Worm (Caenorhabditis elegans) whole organism, L4 larva: ENCODE results near the gene swan-1.
A peak's percentile ranks its signal among the peaks of the same experiment; 100 is the strongest.

Experiments used
- F10B5.3 ChIP-seq: sonication (generic microtip); optimal IDR thresholded peaks from 2 replicates; lab custom pipeline; 2016; ENCODE audit warnings: mild to moderate bottlenecking, missing genetic modification characterization, missing compliant biosample characterization
- F37D6.2 ChIP-seq: sonication (generic microtip); optimal IDR thresholded peaks from 2 replicates; lab custom pipeline; 2016; ENCODE audit warnings: mild to moderate bottlenecking, missing genetic modification characterization, missing compliant biosample characterization
- F44E2.7 ChIP-seq: fragments of 200-800 bp; sonication (Bioruptor generic); IDR thresholded peaks from 2 replicates; pipeline ENCODE4 v2.1.2; 2022; ENCODE audit warnings: missing genetic modification characterization, missing compliant biosample characterization
- T20F7.1 ChIP-seq: fragments of 200-800 bp; sonication (Bioruptor generic); optimal IDR thresholded peaks from 2 replicates; lab custom pipeline; 2018; ENCODE audit warnings: mild to moderate bottlenecking, missing genetic modification characterization, missing compliant biosample characterization
- ZK337.2 ChIP-seq: fragments of 200-800 bp; sonication (Bioruptor generic); IDR thresholded peaks from 2 replicates; pipeline ENCODE4 v1.3.6; 2022; ENCODE audit warnings: missing genetic modification reagents, missing genetic modification characterization, missing compliant biosample characterization
- ZK546.5 ChIP-seq, 2 experiments: sonication (generic microtip); optimal IDR thresholded peaks; 2 replicates each; lab custom pipeline; 2017; ENCODE audit warnings: missing biosample characterization in 2 of 2, missing genetic modification characterization in 2 of 2
- aha-1 ChIP-seq: fragments of 150-350 bp; peaks from one replicate; lab custom pipeline; 2014; ENCODE audit warnings: missing biosample characterization, missing genetic modification characterization
- aly-2 ChIP-seq: sonication (generic microtip); optimal IDR thresholded peaks from 2 replicates; lab custom pipeline; 2018; ENCODE audit warnings: missing biosample characterization, missing genetic modification characterization
- arid-1 ChIP-seq: fragments of 200-800 bp; sonication (Bioruptor generic); conservative IDR thresholded peaks from 2 replicates; pipeline ENCODE4 v1.3.6; 2022; ENCODE audit warnings: missing genetic modification reagents, missing genetic modification characterization, missing compliant biosample characterization
- ceh-32 ChIP-seq: sonication (generic microtip); optimal IDR thresholded peaks from 2 replicates; lab custom pipeline; 2016; ENCODE audit warnings: mild to moderate bottlenecking, missing genetic modification characterization, missing compliant biosample characterization; ENCODE audit not compliant: poor library complexity
- ctbp-1 ChIP-seq: fragments of 200-800 bp; sonication (Bioruptor generic); IDR thresholded peaks from 2 replicates; pipeline ENCODE4 v1.3.6; 2022; ENCODE audit warnings: missing genetic modification reagents, missing genetic modification characterization, missing compliant biosample characterization
- daf-16 ChIP-seq, 3 experiments: sonication (generic microtip); optimal IDR thresholded peaks; 2 replicates each; lab custom pipeline; 2016 to 2017; ENCODE audit warnings: missing genetic modification characterization in 3 of 3, missing genetic modification reagents in 3 of 3, mild to moderate bottlenecking in 2 of 3, missing compliant biosample characterization in 2 of 3, missing biosample characterization in 1 of 3, moderate library complexity in 1 of 3
- gei-8 ChIP-seq: fragments of 200-800 bp; sonication (Bioruptor generic); optimal IDR thresholded peaks from 2 replicates; lab custom pipeline; 2018; ENCODE audit warnings: mild to moderate bottlenecking, missing genetic modification characterization, missing compliant biosample characterization
- hif-1 ChIP-seq, 2 experiments: sonication (generic microtip); optimal IDR thresholded peaks; 2 replicates each; lab custom pipeline; 2016 to 2017; ENCODE audit warnings: missing compliant biosample characterization in 2 of 2, missing genetic modification characterization in 2 of 2, missing genetic modification reagents in 2 of 2, missing genotype in 2 of 2, mild to moderate bottlenecking in 1 of 2
- hlh-30 ChIP-seq: sonication (generic microtip); optimal IDR thresholded peaks from 2 replicates; lab custom pipeline; 2017; ENCODE audit warnings: antibody characterized with exemption, mild to moderate bottlenecking, missing genetic modification characterization, missing compliant biosample characterization; ENCODE audit not compliant: insufficient read depth
- hmg-1.1 ChIP-seq: fragments of 200-800 bp; sonication (Bioruptor generic); IDR thresholded peaks from 2 replicates; pipeline ENCODE4 v1.3.6; 2022; ENCODE audit warnings: missing genetic modification reagents, missing genetic modification characterization, missing compliant biosample characterization
- jun-1 ChIP-seq: fragments of 150-350 bp; optimal IDR thresholded peaks from 2 replicates; lab custom pipeline; 2014; ENCODE audit warnings: missing biosample characterization, missing genetic modification reagents, missing genetic modification characterization
- lin-13 ChIP-seq: fragments of 150-350 bp; optimal IDR thresholded peaks from 2 replicates; lab custom pipeline; 2014; ENCODE audit warnings: missing biosample characterization, missing genetic modification reagents, missing genetic modification characterization
- lin-29 ChIP-seq: fragments of 200-800 bp; sonication (Bioruptor generic); IDR thresholded peaks from 2 replicates; pipeline ENCODE4 v1.3.6; 2022; ENCODE audit warnings: missing genetic modification reagents, missing genetic modification characterization, missing compliant biosample characterization
- lsy-2 ChIP-seq, 2 experiments: fragments of 150-350 bp in 1 of 2; sonication (generic microtip) in 1 of 2; optimal IDR thresholded peaks; 2 replicates each; lab custom pipeline; 2014 to 2017; ENCODE audit warnings: missing biosample characterization in 2 of 2, missing genetic modification characterization in 2 of 2
- mep-1 ChIP-seq: fragments of 150-350 bp; sonication (generic microtip); optimal IDR thresholded peaks from 3 replicates; lab custom pipeline; 2014; ENCODE audit warnings: missing biosample characterization, missing genetic modification characterization
- mes-2 ChIP-seq: sonication (generic microtip); optimal IDR thresholded peaks from 2 replicates; lab custom pipeline; 2016; ENCODE audit warnings: missing genotype, mild to moderate bottlenecking, missing genetic modification characterization, missing compliant biosample characterization; ENCODE audit not compliant: poor library complexity, severe bottlenecking
- nhr-11 ChIP-seq: fragments of 150-350 bp; optimal IDR thresholded peaks from 2 replicates; lab custom pipeline; 2014; ENCODE audit warnings: missing biosample characterization, missing genetic modification characterization
- nhr-25 ChIP-seq: sonication (generic microtip); optimal IDR thresholded peaks from 2 replicates; lab custom pipeline; 2017; ENCODE audit warnings: missing genetic modification characterization, mild to moderate bottlenecking, missing compliant biosample characterization, antibody characterized with exemption, moderate library complexity, borderline replicate concordance; ENCODE audit not compliant: insufficient read depth
- nhr-28 ChIP-seq: fragments of 150-350 bp; optimal IDR thresholded peaks from 2 replicates; lab custom pipeline; 2014; ENCODE audit warnings: missing biosample characterization, missing genetic modification characterization
- nhr-42 ChIP-seq: fragments of 200-800 bp; sonication (Bioruptor generic); IDR thresholded peaks from 2 replicates; pipeline ENCODE4 v1.3.6; 2022; ENCODE audit warnings: missing genetic modification characterization, missing compliant biosample characterization
- nhr-48 ChIP-seq: sonication (generic microtip); optimal IDR thresholded peaks from 2 replicates; lab custom pipeline; 2016; ENCODE audit warnings: mild to moderate bottlenecking, missing genetic modification characterization, missing compliant biosample characterization
- pha-4 ChIP-seq, 2 experiments: fragments of 150-350 bp in 1 of 2; fragments of 200-800 bp in 1 of 2; sonication (Bioruptor generic) in 1 of 2; IDR thresholded peaks in 1 of 2; optimal IDR thresholded peaks in 1 of 2; 2 replicates each; pipeline versions ENCODE4 v1.3.6 to Lab custom; 2014 to 2022; ENCODE audit warnings: missing genetic modification characterization in 2 of 2, missing genetic modification reagents in 2 of 2, missing biosample characterization in 1 of 2, missing compliant biosample characterization in 1 of 2
- rbr-2 ChIP-seq: sonication (generic microtip); optimal IDR thresholded peaks from 2 replicates; lab custom pipeline; 2016; ENCODE audit warnings: missing genotype, missing genetic modification characterization, missing compliant biosample characterization
- unc-39 ChIP-seq: sonication (generic microtip); optimal IDR thresholded peaks from 2 replicates; lab custom pipeline; 2017; ENCODE audit warnings: missing biosample characterization, missing genetic modification characterization
- unc-62 ChIP-seq, 3 experiments: fragments of 150-350 bp in 1 of 3; sonication (generic microtip); optimal IDR thresholded peaks in 2 of 3; peaks in 1 of 3; 1 replicate in 1 of 3; 2 replicates in 2 of 3; lab custom pipeline; 2014 to 2017; ENCODE audit warnings: missing biosample characterization in 3 of 3, missing genetic modification characterization in 3 of 3, missing genetic modification reagents in 3 of 3, missing genotype in 1 of 3
- vab-7 ChIP-seq: fragments of 200-800 bp; sonication (Bioruptor generic); IDR thresholded peaks from 2 replicates; pipeline ENCODE4 v1.3.6; 2022; ENCODE audit warnings: missing genetic modification reagents, missing genetic modification characterization, missing compliant biosample characterization
- zip-11 ChIP-seq: fragments of 200-800 bp; sonication (Bioruptor generic); IDR thresholded peaks from 2 replicates; pipeline ENCODE4 v1.3.6; 2022; ENCODE audit warnings: missing genetic modification characterization, missing compliant biosample characterization
- ztf-11 ChIP-seq: fragments of 150-350 bp; optimal IDR thresholded peaks from 2 replicates; lab custom pipeline; 2014; ENCODE audit warnings: missing biosample characterization, missing genetic modification characterization
- ztf-7 ChIP-seq: fragments of 150-350 bp; optimal IDR thresholded peaks from 2 replicates; lab custom pipeline; 2014; ENCODE audit warnings: missing biosample characterization, missing genetic modification characterization

The swan-1 gene

DNA sequence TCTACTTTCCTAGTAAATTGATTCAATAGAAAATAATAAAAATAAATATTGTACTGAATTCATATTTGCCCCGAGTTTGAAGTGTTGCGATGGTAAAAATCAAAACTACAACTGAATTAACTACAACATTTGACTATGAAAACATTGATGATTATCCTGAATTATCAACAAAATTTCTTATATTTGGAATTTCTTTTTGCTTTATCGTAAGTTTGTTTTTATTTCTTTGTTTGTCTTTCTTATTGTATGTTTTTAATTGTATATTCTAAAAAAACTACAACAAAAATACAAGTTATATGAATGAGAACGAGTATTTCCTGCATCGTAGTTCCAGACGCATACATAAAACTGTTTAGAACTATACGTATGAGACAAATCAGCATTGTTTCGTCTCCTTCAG is 30.1 kb upstream of the swan-1 start, which contains the start of gene srx-128:
TSS of gene srx-128 (plus strand) at position 301 of the 400 bp plus-strand sequence.
- TF ChIP-seq F44E2.7 (GFP tag; lab: Robert Waterston, UW): no peak
- TF ChIP-seq gei-8 (GFP tag; lab: Kevin White, UChicago): no peak
- TF ChIP-seq, all 104 proteins: peak for 0

DNA sequence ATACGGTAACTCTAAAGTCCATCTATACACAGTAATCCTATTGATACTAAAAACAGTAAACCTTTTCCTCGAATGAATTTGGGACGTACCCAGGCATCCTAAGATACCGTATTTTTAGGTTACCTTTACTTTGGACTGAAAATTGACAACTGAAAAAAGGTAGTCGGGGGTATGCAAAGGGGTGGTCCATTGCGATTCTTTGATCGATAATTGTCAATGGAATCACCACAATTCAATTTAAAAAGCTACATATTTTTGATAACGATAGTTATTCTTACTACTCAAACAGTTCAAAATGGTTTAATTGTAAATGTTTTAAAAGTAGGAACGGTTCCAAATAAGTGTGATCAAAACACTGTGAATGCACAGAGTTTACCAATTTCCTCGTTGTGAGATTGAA is 26.9 kb upstream of the swan-1 start, which contains the start of gene srx-129:
TSS of gene srx-129 (plus strand) at position 301 of the 400 bp plus-strand sequence.
- no peak for TF ChIP-seq gei-8 (GFP tag; lab: Kevin White, UChicago)
- no peak for TF ChIP-seq zip-11 (GFP tag; lab: Robert Waterston, UW)
- TF ChIP-seq jun-1 (tag; lab: Kevin White, UChicago): no peak
- TF ChIP-seq nhr-25: no peak

ce11 chrV:13830813-13831212 is 23.8 kb upstream of the swan-1 start, which contains the start of gene str-165:
Gene str-165 (plus strand): TSS chrV:13831113.
- no peak for TF ChIP-seq ceh-32 (tag; lab: Kevin White, UChicago)
- peak in 1 of 2 experiments; percentile 61 for TF ChIP-seq unc-62 (GFP tag; optimal IDR thresholded peaks at IDR 0.05 in 1 of 2; lab: Kevin White, UChicago)
- TF ChIP-seq unc-62 (tag; optimal IDR thresholded peaks at IDR 0.05; lab: Kevin White, UChicago): no peak
- TF ChIP-seq, all 104 proteins: peak for 1

DNA sequence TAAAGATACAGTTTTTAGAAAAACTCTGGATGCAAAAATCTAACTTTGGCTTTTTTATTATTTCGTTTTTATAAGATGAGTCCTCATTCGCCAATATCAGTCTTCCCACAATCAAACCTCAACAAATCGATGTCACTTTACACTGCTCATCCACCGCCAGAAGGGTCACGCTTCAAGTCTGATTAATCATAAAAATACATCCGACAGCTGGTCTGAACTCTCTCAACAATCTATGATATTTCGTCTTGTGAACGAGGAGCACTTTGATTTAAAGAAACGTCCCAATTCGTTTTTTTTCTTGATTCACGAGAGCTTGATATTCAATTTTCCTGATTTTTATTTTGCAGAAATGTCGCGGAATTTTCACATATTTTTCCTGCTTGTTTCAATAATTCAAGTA is 20.9 kb upstream of the swan-1 start, which contains the start of gene nrf-5:
TSS of gene nrf-5 (plus strand) at position 348 of the 400 bp plus-strand sequence.
- TF ChIP-seq unc-62 (GFP tag; optimal IDR thresholded peaks at IDR 0.05 in 1 of 2; lab: Kevin White, UChicago) (peak in 1 of 2 experiments; percentile 75), unc-62 (tag; optimal IDR thresholded peaks at IDR 0.05; lab: Kevin White, UChicago) (no peak), aha-1 (tag; lab: Kevin White, UChicago) (peak; percentile 2), ZK337.2 (GFP tag; lab: Robert Waterston, UW) (no peak), mep-1 (no peak), lin-29 (GFP tag; lab: Robert Waterston, UW) (no peak)

ce11 chrV:13822752-13823151 is 15.7 kb upstream of the swan-1 start, which contains the start of gene hpo-31:
Gene hpo-31 (plus strand): TSS chrV:13823052.
- no peak for TF ChIP-seq ztf-11 (tag; lab: Kevin White, UChicago)
- no peak for TF ChIP-seq vab-7 (GFP tag; lab: Robert Waterston, UW)
- TF ChIP-seq aha-1 (tag; lab: Kevin White, UChicago): peak; percentile 72
- TF ChIP-seq, all 104 proteins: peak for 1

ce11 chrV:13818824-13819408 is 11.9 kb upstream of the swan-1 start, which contains the start of gene sel-10:
Gene sel-10 (plus strand): TSS chrV:13819361.
- no peak for TF ChIP-seq mep-1
- TF ChIP-seq hlh-30 (tag; lab: Kevin White, UChicago): peak; percentile 66
- TF ChIP-seq nhr-28 (tag; lab: Kevin White, UChicago): peak; percentile 52
- no peak for TF ChIP-seq ZK546.5 (tag; optimal IDR thresholded peaks at IDR 0.05; lab: Kevin White, UChicago)
- peak; percentile 74 for TF ChIP-seq rbr-2 (tag; lab: Kevin White, UChicago)
- no peak for TF ChIP-seq unc-39 (tag; lab: Kevin White, UChicago)
- peak; percentile 30; the same call in 1 of the 2 replicates for TF ChIP-seq pha-4 (GFP tag; IDR thresholded peaks at IDR 0.05; lab: Robert Waterston, UW)
- peak; percentile 47 for TF ChIP-seq pha-4 (tag; optimal IDR thresholded peaks at IDR 0.05; lab: Kevin White, UChicago)
- TF ChIP-seq hif-1 (tag; optimal IDR thresholded peaks at IDR 0.05; lab: Kevin White, UChicago): peak in 1 of 2 experiments; percentile 65
- peak; percentile 36 for TF ChIP-seq F37D6.2 (tag; lab: Kevin White, UChicago)
- TF ChIP-seq ceh-32 (tag; lab: Kevin White, UChicago): no peak
- TF ChIP-seq nhr-42: no peak
- TF ChIP-seq daf-16 (GFP tag; optimal IDR thresholded peaks at IDR 0.05; lab: Kevin White, UChicago): no peak
- TF ChIP-seq daf-16 (tag; optimal IDR thresholded peaks at IDR 0.05; lab: Kevin White, UChicago): peak; percentile 38
- TF ChIP-seq ctbp-1: no peak
- TF ChIP-seq arid-1 (GFP tag; lab: Robert Waterston, UW): 0 out of 2 replicates have a peak, but pooled peaks have one; percentile 33
- peak; percentile 84 for TF ChIP-seq mes-2 (tag; lab: Kevin White, UChicago)
- TF ChIP-seq T20F7.1: peak; percentile 67
- 0 out of 2 replicates have a peak, but pooled peaks have one; percentile 59 for TF ChIP-seq hmg-1.1 (GFP tag; lab: Robert Waterston, UW)
- peak; percentile 66 for TF ChIP-seq lin-13
- peak; percentile 36 for TF ChIP-seq nhr-48 (tag; lab: Kevin White, UChicago)
- TF ChIP-seq lsy-2 (tag; optimal IDR thresholded peaks at IDR 0.05; lab: Kevin White, UChicago): peak in 1 of 2 experiments; percentile 83
- TF ChIP-seq aly-2: no peak
- no peak for TF ChIP-seq ztf-7 (tag; lab: Kevin White, UChicago)
- TF ChIP-seq F10B5.3: peak; percentile 23
- TF ChIP-seq unc-62 (GFP tag; optimal IDR thresholded peaks at IDR 0.05 in 1 of 2; lab: Kevin White, UChicago): peak in 1 of 2 experiments; percentile 59
- no peak for TF ChIP-seq unc-62 (tag; optimal IDR thresholded peaks at IDR 0.05; lab: Kevin White, UChicago)
- TF ChIP-seq nhr-11: peak; percentile 60
